Worm (Caenorhabditis elegans): ENCODE data around the gene C50F4.6.

Gene C50F4.6

ce11 chrV:9576991-9577390 is 31.1 kb downstream of the C50F4.6 start, which contains the start of gene F25B3.2:
Gene F25B3.2 (plus strand): TSS chrV:9577291.
- TF ChIP-seq nhr-28 (tag; optimal IDR thresholded peaks at IDR 0.05) = no peak
- TF ChIP-seq cnd-1 (tag; optimal IDR thresholded peaks at IDR 0.05) = no peak
- TF ChIP-seq snpc-4 (tag; optimal IDR thresholded peaks at IDR 0.05) = no peak
- TF ChIP-seq mab-5 (tag; optimal IDR thresholded peaks at IDR 0.05) = no peak
- TF ChIP-seq unc-39 (tag; optimal IDR thresholded peaks at IDR 0.05) = no peak
- TF ChIP-seq elt-3 (tag; optimal IDR thresholded peaks at IDR 0.05) = no peak

ce11 chrV:9582594-9583322 is 36.9 kb downstream of the C50F4.6 start, which contains the start of gene rtfo-1:
Gene rtfo-1 (minus strand): TSS chrV:9582644.
- TF ChIP-seq nhr-2 (tag; optimal IDR thresholded peaks at IDR 0.05) = no peak
- peak; percentile 39 for TF ChIP-seq lin-13 (tag; optimal IDR thresholded peaks at IDR 0.05)
- TF ChIP-seq zip-8 (tag; optimal IDR thresholded peaks at IDR 0.05) = no peak
- peak; percentile 6 for TF ChIP-seq nhr-237 (tag; optimal IDR thresholded peaks at IDR 0.05)
- TF ChIP-seq mab-5 (tag; optimal IDR thresholded peaks at IDR 0.05) = no peak
- TF ChIP-seq snpc-4 (tag; optimal IDR thresholded peaks at IDR 0.05) = no peak
- TF ChIP-seq mls-2 (tag; optimal IDR thresholded peaks at IDR 0.05) = peak; percentile 54
- TF ChIP-seq nhr-76 (tag; optimal IDR thresholded peaks at IDR 0.05) = peak; percentile 69
- no peak for TF ChIP-seq elt-3 (tag; optimal IDR thresholded peaks at IDR 0.05)
- no peak for TF ChIP-seq ceh-39 (tag; optimal IDR thresholded peaks at IDR 0.05)
- peak; percentile 65 for TF ChIP-seq mep-1 (tag; optimal IDR thresholded peaks at IDR 0.05)
- peak; percentile 69 for TF ChIP-seq M03D4.4 (tag; optimal IDR thresholded peaks at IDR 0.05)
- peak; percentile 72 for TF ChIP-seq ceh-43 (GFP tag; optimal IDR thresholded peaks at IDR 0.05)
- TF ChIP-seq lin-32 (GFP tag; optimal IDR thresholded peaks at IDR 0.05) = peak; percentile 10
- TF ChIP-seq hlh-1 (tag; optimal IDR thresholded peaks at IDR 0.05) = peak; percentile 65
- peak; percentile 8 for TF ChIP-seq bed-3 (GFP tag; optimal IDR thresholded peaks at IDR 0.05)
- TF ChIP-seq unc-39 (tag; optimal IDR thresholded peaks at IDR 0.05) = no peak
- no peak for TF ChIP-seq nhr-28 (tag; optimal IDR thresholded peaks at IDR 0.05)
- TF ChIP-seq lsy-2 (tag; optimal IDR thresholded peaks at IDR 0.05) = peak; percentile 26
- no peak for TF ChIP-seq unc-120 (tag; optimal IDR thresholded peaks at IDR 0.05; ENCODE audit: poor library complexity, severe bottlenecking)
- peak; percentile 58 for TF ChIP-seq ceh-83 (GFP tag; optimal IDR thresholded peaks at IDR 0.05)
- TF ChIP-seq ces-1 (GFP tag; optimal IDR thresholded peaks at IDR 0.05) = peak; percentile 39
- TF ChIP-seq drap-1 (GFP tag; optimal IDR thresholded peaks at IDR 0.05) = peak; percentile 58
- TF ChIP-seq ham-2 (GFP tag; optimal IDR thresholded peaks at IDR 0.05) = peak; percentile 54
- no peak for TF ChIP-seq elt-1 (tag; optimal IDR thresholded peaks at IDR 0.05; ENCODE audit: borderline replicate concordance, insufficient read depth)
- peak; percentile 24 for TF ChIP-seq pha-4 (tag; optimal IDR thresholded peaks at IDR 0.05)
- TF ChIP-seq unc-62 (GFP tag; optimal IDR thresholded peaks at IDR 0.05) = no peak
- no peak for TF ChIP-seq flh-1 (GFP tag; optimal IDR thresholded peaks at IDR 0.05)
- no peak for TF ChIP-seq sem-2 (GFP tag; optimal IDR thresholded peaks at IDR 0.05)
- TF ChIP-seq ztf-11 (tag; optimal IDR thresholded peaks at IDR 0.05) = peak; percentile 57
- TF ChIP-seq cnd-1 (tag; optimal IDR thresholded peaks at IDR 0.05) = peak; percentile 61
- peak; percentile 25 for TF ChIP-seq blmp-1 (tag; optimal IDR thresholded peaks at IDR 0.05)
- no peak for TF ChIP-seq nhr-12 (tag; optimal IDR thresholded peaks at IDR 0.05)
- TF ChIP-seq tbx-8 (GFP tag; optimal IDR thresholded peaks at IDR 0.05) = no peak
- TF ChIP-seq sptf-1 (tag; optimal IDR thresholded peaks at IDR 0.05) = peak; percentile 85

ce11 chrV:9583323-9583644 is 37.4 kb downstream of the C50F4.6 start, which contains the start of gene K09G1.1:
Gene K09G1.1 (plus strand): TSS chrV:9583545.
- TF ChIP-seq nhr-237 (tag; optimal IDR thresholded peaks at IDR 0.05) (no peak), hlh-1 (tag; optimal IDR thresholded peaks at IDR 0.05) (no peak), tbx-8 (GFP tag; optimal IDR thresholded peaks at IDR 0.05) (no peak), M03D4.4 (tag; optimal IDR thresholded peaks at IDR 0.05) (no peak), lin-13 (tag; optimal IDR thresholded peaks at IDR 0.05) (no peak), nhr-2 (tag; optimal IDR thresholded peaks at IDR 0.05) (no peak)

- TF ChIP-seq ceh-43 (GFP tag; optimal IDR thresholded peaks at IDR 0.05) (no peak), bed-3 (GFP tag; optimal IDR thresholded peaks at IDR 0.05) (no peak), nhr-76 (tag; optimal IDR thresholded peaks at IDR 0.05) (no peak), nhr-2 (tag; optimal IDR thresholded peaks at IDR 0.05) (no peak), ceh-83 (GFP tag; optimal IDR thresholded peaks at IDR 0.05) (no peak), tbx-8 (GFP tag; optimal IDR thresholded peaks at IDR 0.05) (no peak), lin-13 (tag; optimal IDR thresholded peaks at IDR 0.05) (no peak), sptf-1 (tag; optimal IDR thresholded peaks at IDR 0.05) (no peak), elt-3 (tag; optimal IDR thresholded peaks at IDR 0.05) (no peak)
Measured at ce11 chrV:9584263-9584662, 38.4 kb downstream of the C50F4.6 start.
